Worm (Caenorhabditis elegans) whole organism, L2 larva: ENCODE measurements around the gene clec-132.

ENCODE experiments used
- C34F6.9 ChIP-seq: fragments of 150-350 bp; optimal IDR thresholded peaks from 2 replicates; lab custom pipeline; 2014; ENCODE audit warnings: missing biosample characterization, missing genetic modification characterization
- F13H6.1 ChIP-seq: sonication (generic microtip); optimal IDR thresholded peaks from 2 replicates; lab custom pipeline; 2016; ENCODE audit warnings: missing genetic modification characterization, missing compliant biosample characterization
- R02D3.7 ChIP-seq: fragments of 150-350 bp; optimal IDR thresholded peaks from 2 replicates; lab custom pipeline; 2014; ENCODE audit warnings: missing biosample characterization, missing genetic modification characterization
- Y55F3AM.14 ChIP-seq: fragments of 200-800 bp; sonication (Bioruptor generic); optimal IDR thresholded peaks from 2 replicates; lab custom pipeline; 2018; ENCODE audit warnings: mild to moderate bottlenecking, missing genetic modification characterization, missing compliant biosample characterization
- alr-1 ChIP-seq: fragments of 150-350 bp; optimal IDR thresholded peaks from 2 replicates; lab custom pipeline; 2014; ENCODE audit warnings: missing biosample characterization, missing genetic modification characterization
- aly-2 ChIP-seq: fragments of 150-350 bp; optimal IDR thresholded peaks from 2 replicates; lab custom pipeline; 2014; ENCODE audit warnings: missing biosample characterization, missing genetic modification characterization
- ama-1 ChIP-seq: fragments of 150-350 bp; optimal IDR thresholded peaks from 2 replicates; lab custom pipeline; 2018; ENCODE audit warnings: inconsistent platforms
- blmp-1 ChIP-seq: sonication (generic microtip); optimal IDR thresholded peaks from 2 replicates; lab custom pipeline; 2017; ENCODE audit warnings: missing genetic modification characterization, mild to moderate bottlenecking, missing compliant biosample characterization, antibody characterized with exemption, moderate library complexity; ENCODE audit not compliant: insufficient read depth
- ceh-16 ChIP-seq: fragments of 150-350 bp; optimal IDR thresholded peaks from 2 replicates; lab custom pipeline; 2014; ENCODE audit warnings: missing biosample characterization, missing genetic modification characterization
- ceh-82 ChIP-seq: fragments of 150-350 bp; optimal IDR thresholded peaks from 2 replicates; lab custom pipeline; 2014; ENCODE audit warnings: missing biosample characterization, missing genetic modification characterization
- crh-2 ChIP-seq: sonication (generic microtip); optimal IDR thresholded peaks from 2 replicates; lab custom pipeline; 2017; ENCODE audit warnings: missing biosample characterization, missing genetic modification characterization
- dmd-4 ChIP-seq: sonication (generic microtip); optimal IDR thresholded peaks from 2 replicates; lab custom pipeline; 2017; ENCODE audit warnings: missing biosample characterization, missing genetic modification characterization
- egl-27 ChIP-seq: sonication (generic microtip); optimal IDR thresholded peaks from 3 replicates; lab custom pipeline; 2017; ENCODE audit warnings: missing biosample characterization, missing genetic modification reagents, missing genetic modification characterization
- elt-1 ChIP-seq: fragments of 150-350 bp; optimal IDR thresholded peaks from 2 replicates; lab custom pipeline; 2014; ENCODE audit warnings: missing biosample characterization, missing genetic modification characterization
- fos-1 ChIP-seq: fragments of 150-350 bp; optimal IDR thresholded peaks from 2 replicates; lab custom pipeline; 2014; ENCODE audit warnings: missing biosample characterization, missing genetic modification characterization
- gmeb-1 ChIP-seq: fragments of 150-350 bp; optimal IDR thresholded peaks from 2 replicates; lab custom pipeline; 2014; ENCODE audit warnings: missing biosample characterization, missing genetic modification characterization
- lin-11 ChIP-seq: fragments of 150-350 bp; sonication (generic microtip); optimal IDR thresholded peaks from 2 replicates; lab custom pipeline; 2014; ENCODE audit warnings: missing biosample characterization, missing genetic modification characterization, inconsistent platforms, mixed read lengths
- lin-13 ChIP-seq: fragments of 150-350 bp; optimal IDR thresholded peaks from 2 replicates; lab custom pipeline; 2014; ENCODE audit warnings: missing biosample characterization, missing genetic modification reagents, missing genetic modification characterization
- lsy-2 ChIP-seq, 2 experiments: fragments of 150-350 bp in 1 of 2; sonication (generic microtip) in 1 of 2; optimal IDR thresholded peaks; 2 replicates each; lab custom pipeline; 2014 to 2017; ENCODE audit warnings: missing biosample characterization in 2 of 2, missing genetic modification characterization in 2 of 2
- mab-5 ChIP-seq: fragments of 150-350 bp; optimal IDR thresholded peaks from 2 replicates; lab custom pipeline; 2014; ENCODE audit warnings: missing biosample characterization, missing genetic modification characterization
- mbf-1 ChIP-seq: sonication (generic microtip); optimal IDR thresholded peaks from 2 replicates; lab custom pipeline; 2017; ENCODE audit warnings: missing biosample characterization, missing genetic modification characterization
- mdl-1 ChIP-seq, 2 experiments: fragments of 150-350 bp in 1 of 2; sonication (generic microtip) in 1 of 2; optimal IDR thresholded peaks; 2 replicates each; lab custom pipeline; 2017; ENCODE audit warnings: missing biosample characterization in 2 of 2, missing genetic modification characterization in 2 of 2
- nhr-10 ChIP-seq: sonication (generic microtip); optimal IDR thresholded peaks from 2 replicates; lab custom pipeline; 2017; ENCODE audit warnings: missing biosample characterization, missing genetic modification characterization
- nhr-12 ChIP-seq: fragments of 150-350 bp; optimal IDR thresholded peaks from 2 replicates; lab custom pipeline; 2014; ENCODE audit warnings: missing biosample characterization, missing genetic modification characterization
- nhr-129 ChIP-seq: fragments of 150-350 bp; optimal IDR thresholded peaks from 2 replicates; lab custom pipeline; 2014; ENCODE audit warnings: missing biosample characterization, missing genetic modification characterization
- nhr-21 ChIP-seq: fragments of 150-350 bp; optimal IDR thresholded peaks from 2 replicates; lab custom pipeline; 2014; ENCODE audit warnings: missing biosample characterization, missing genetic modification characterization
- nhr-23 ChIP-seq: fragments of 150-350 bp; optimal IDR thresholded peaks from 2 replicates; lab custom pipeline; 2014; ENCODE audit warnings: missing biosample characterization, missing genetic modification reagents, missing genetic modification characterization
- nhr-237 ChIP-seq: fragments of 150-350 bp; optimal IDR thresholded peaks from 2 replicates; lab custom pipeline; 2014; ENCODE audit warnings: missing biosample characterization, missing genetic modification characterization
- nhr-25 ChIP-seq: fragments of 150-350 bp; sonication (generic microtip); optimal IDR thresholded peaks from 3 replicates; lab custom pipeline; 2014; ENCODE audit warnings: missing biosample characterization, missing genetic modification characterization
- nhr-6 ChIP-seq: fragments of 150-350 bp; optimal IDR thresholded peaks from 2 replicates; lab custom pipeline; 2014; ENCODE audit warnings: missing biosample characterization, missing genetic modification characterization
- peb-1 ChIP-seq: fragments of 150-350 bp; optimal IDR thresholded peaks from 2 replicates; lab custom pipeline; 2014; ENCODE audit warnings: missing biosample characterization, missing genetic modification characterization
- skn-1 ChIP-seq: sonication (generic microtip); optimal IDR thresholded peaks from 2 replicates; lab custom pipeline; 2017; ENCODE audit warnings: missing biosample characterization, missing genetic modification characterization
- sma-3 ChIP-seq: sonication (generic microtip); optimal IDR thresholded peaks from 2 replicates; lab custom pipeline; 2016; ENCODE audit warnings: missing genetic modification reagents, missing genetic modification characterization, missing compliant biosample characterization
- sma-9 ChIP-seq, 2 experiments: fragments of 150-350 bp in 1 of 2; sonication (generic microtip) in 1 of 2; optimal IDR thresholded peaks; 2 replicates each; lab custom pipeline; 2014 to 2016; ENCODE audit warnings: missing genetic modification characterization in 2 of 2, mild to moderate bottlenecking in 1 of 2, missing biosample characterization in 1 of 2, missing compliant biosample characterization in 1 of 2, missing genetic modification reagents in 1 of 2, moderate library complexity in 1 of 2
- snpc-4 ChIP-seq: fragments of 150-350 bp; optimal IDR thresholded peaks from 2 replicates; lab custom pipeline; 2014; ENCODE audit warnings: missing biosample characterization, missing genetic modification characterization
- unc-39 ChIP-seq: fragments of 150-350 bp; optimal IDR thresholded peaks from 2 replicates; lab custom pipeline; 2014; ENCODE audit warnings: missing biosample characterization, missing genetic modification characterization
- unc-55 ChIP-seq: fragments of 150-350 bp; sonication (generic microtip); optimal IDR thresholded peaks from 3 replicates; lab custom pipeline; 2014; ENCODE audit warnings: missing biosample characterization, missing genetic modification reagents, missing genetic modification characterization
- unc-62 ChIP-seq: fragments of 150-350 bp; optimal IDR thresholded peaks from 2 replicates; lab custom pipeline; 2014; ENCODE audit warnings: missing biosample characterization, missing genetic modification reagents, missing genetic modification characterization
- zag-1 ChIP-seq: fragments of 150-350 bp; optimal IDR thresholded peaks from 2 replicates; lab custom pipeline; 2014; ENCODE audit warnings: missing biosample characterization, missing genetic modification characterization
- ztf-1 ChIP-seq: fragments of 200-800 bp; sonication (Bioruptor generic); conservative IDR thresholded peaks from 2 replicates; pipeline ENCODE4 v1.3.6; 2022; ENCODE audit warnings: missing genetic modification characterization, missing compliant biosample characterization
- ztf-11 ChIP-seq: sonication (generic microtip); optimal IDR thresholded peaks from 2 replicates; lab custom pipeline; 2017; ENCODE audit warnings: missing biosample characterization, missing genetic modification characterization

clec-132 gene

DNA sequence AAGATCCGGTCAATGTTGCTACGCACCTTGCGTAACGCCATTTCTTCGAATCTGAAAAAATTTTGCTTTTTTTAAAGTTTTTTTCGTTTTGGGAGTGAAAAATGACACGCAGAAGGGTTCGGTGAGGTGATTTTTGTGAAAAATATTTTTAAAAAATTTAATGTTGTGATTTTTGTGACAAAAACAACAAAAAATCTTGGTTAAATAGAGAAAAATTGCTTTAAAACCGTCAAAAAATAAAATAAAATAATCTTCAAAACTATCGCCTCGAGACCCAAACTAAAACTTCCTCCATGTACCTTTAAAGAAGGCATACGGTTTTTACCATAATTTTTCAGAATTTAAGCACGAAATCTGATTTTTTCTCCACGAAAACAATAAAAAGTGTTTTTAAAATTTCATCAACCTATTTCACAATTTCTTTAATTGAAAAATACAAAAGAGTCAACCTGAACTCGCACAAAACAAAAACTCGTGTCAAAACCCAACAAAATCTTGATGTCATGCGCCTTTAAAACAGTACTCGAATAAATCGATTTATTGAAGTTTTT is 30.4 kb upstream of the clec-132 start, which contains the start of gene apd-3:
apd-3 (minus strand) TSS at position 51 of the 551 bp plus-strand sequence.
- TF ChIP-seq sma-9 (GFP tag; optimal IDR thresholded peaks at IDR 0.05; lab: Kevin White, UChicago) (no peak), sma-9 (tag; optimal IDR thresholded peaks at IDR 0.05; lab: Kevin White, UChicago) (no peak), elt-1 (no peak), ceh-82 (tag; lab: Kevin White, UChicago) (no peak), ceh-16 (tag; lab: Kevin White, UChicago) (no peak), nhr-21 (tag; lab: Kevin White, UChicago) (no peak), ztf-1 (GFP tag; lab: Robert Waterston, UW) (no peak), R02D3.7 (tag; lab: Kevin White, UChicago) (no peak), mab-5 (no peak), ama-1 (lab: Kevin White, UChicago) (no peak), mbf-1 (tag; lab: Kevin White, UChicago) (no peak), aly-2 (no peak), nhr-237 (tag; lab: Kevin White, UChicago) (no peak), nhr-12 (tag; lab: Kevin White, UChicago) (no peak), nhr-6 (no peak), lsy-2 (tag; optimal IDR thresholded peaks at IDR 0.05; lab: Kevin White, UChicago) (no peak), Y55F3AM.14 (GFP tag; lab: Kevin White, UChicago) (no peak), sma-3 (GFP tag; lab: Kevin White, UChicago) (no peak), ztf-11 (no peak), skn-1 (no peak), egl-27 (tag; lab: Kevin White, UChicago) (no peak)

DNA sequence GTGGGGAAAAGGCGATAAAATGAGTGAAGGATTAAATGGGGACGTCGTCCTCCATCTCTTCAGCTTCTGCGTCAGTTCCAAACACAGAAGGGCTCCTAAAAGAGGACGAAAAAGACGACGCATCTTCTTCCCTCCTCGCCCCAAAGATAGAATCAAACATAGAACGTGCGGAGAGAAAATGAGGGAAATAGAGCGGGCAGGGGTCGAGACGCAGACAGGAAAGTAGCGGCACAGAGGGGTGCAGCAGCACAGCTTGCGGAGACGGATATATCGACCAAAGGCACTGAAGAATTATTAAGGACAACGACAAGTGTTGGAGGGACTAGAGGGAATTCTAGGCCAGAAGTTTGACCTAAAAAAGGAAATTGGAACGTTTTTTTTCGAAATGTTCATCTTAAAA is 29.6 kb upstream of the clec-132 start:
- peak; percentile 40 for TF ChIP-seq lin-13 (GFP tag; lab: Kevin White, UChicago)
- TF ChIP-seq alr-1 (tag; lab: Kevin White, UChicago): no peak
- no peak for TF ChIP-seq R02D3.7 (tag; lab: Kevin White, UChicago)
- TF ChIP-seq mdl-1 (tag; optimal IDR thresholded peaks at IDR 0.05; lab: Kevin White, UChicago): peak in 1 of 2 experiments; percentile 38
- no peak for TF ChIP-seq nhr-10
- no peak for TF ChIP-seq unc-62
- TF ChIP-seq crh-2 (tag; lab: Kevin White, UChicago): no peak
- TF ChIP-seq mab-5: peak; percentile 46
- TF ChIP-seq unc-39 (tag; lab: Kevin White, UChicago): no peak
- peak; percentile 16 for TF ChIP-seq snpc-4 (tag; lab: Kevin White, UChicago)
- TF ChIP-seq zag-1 (tag; lab: Kevin White, UChicago): peak; percentile 42
- peak; percentile 40 for TF ChIP-seq nhr-129
- TF ChIP-seq dmd-4: no peak
- peak; percentile 66 for TF ChIP-seq C34F6.9
- TF ChIP-seq lsy-2 (tag; optimal IDR thresholded peaks at IDR 0.05; lab: Kevin White, UChicago): peak in 1 of 2 experiments; percentile 68
- TF ChIP-seq unc-55 (GFP tag; lab: Kevin White, UChicago): peak; percentile 66

- TF ChIP-seq mab-5 (no peak), fos-1 (tag; lab: Kevin White, UChicago) (peak; percentile 38)
Observed at ce11 chrII:3550352-3550751, 26.5 kb upstream of the clec-132 start, which contains the start of gene W10G11.19. TSS of gene W10G11.19 (plus strand) at chrII:3550652.

DNA sequence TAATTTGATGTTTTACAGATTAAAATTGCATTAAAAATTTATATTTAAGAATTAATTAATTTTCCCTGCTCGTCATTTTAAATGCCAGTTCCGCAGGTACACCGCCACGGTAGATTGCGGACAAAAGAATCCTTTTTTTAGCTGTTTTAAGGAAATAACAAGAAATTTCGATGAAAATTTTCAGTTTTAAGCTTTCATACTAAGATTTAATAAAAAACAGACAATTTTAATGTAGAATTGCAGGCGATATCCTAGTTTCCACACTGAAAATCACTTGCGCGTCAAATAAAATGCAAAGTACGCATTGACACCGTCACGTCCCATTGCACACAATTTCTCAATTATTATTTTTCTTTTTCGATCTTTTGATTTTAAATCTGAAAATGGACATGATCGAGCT is 23.4 kb upstream of the clec-132 start, which contains the start of gene dnc-3:
dnc-3 (plus strand) TSS at position 272 of the 400 bp plus-strand sequence.
- TF ChIP-seq nhr-23 (no peak), lin-11 (tag; lab: Kevin White, UChicago) (no peak), nhr-6 (peak; percentile 23), crh-2 (tag; lab: Kevin White, UChicago) (peak; percentile 8), F13H6.1 (tag; lab: Kevin White, UChicago) (peak; percentile 58), C34F6.9 (peak; percentile 68), mbf-1 (tag; lab: Kevin White, UChicago) (no peak), gmeb-1 (tag; lab: Kevin White, UChicago) (peak; percentile 55), sma-3 (GFP tag; lab: Kevin White, UChicago) (peak; percentile 66), egl-27 (tag; lab: Kevin White, UChicago) (no peak), nhr-25 (tag; lab: Kevin White, UChicago) (peak; percentile 57), unc-55 (GFP tag; lab: Kevin White, UChicago) (peak; percentile 45), fos-1 (tag; lab: Kevin White, UChicago) (peak; percentile 10), nhr-21 (tag; lab: Kevin White, UChicago) (peak; percentile 28), peb-1 (no peak), nhr-129 (peak; percentile 13), lsy-2 (tag; optimal IDR thresholded peaks at IDR 0.05; lab: Kevin White, UChicago) (peak; percentile 65 to 86), lin-13 (GFP tag; lab: Kevin White, UChicago) (peak; percentile 71), blmp-1 (tag; lab: Kevin White, UChicago) (no peak)
